Worm (Caenorhabditis elegans) whole organism, mixed stage, embryonic: ENCODE measurements around the gene D2089.3.

Experiments used
- ces-1 ChIP-seq: fragments of 150-350 bp; optimal IDR thresholded peaks from 2 replicates; lab custom pipeline; 2014; ENCODE audit warnings: missing biosample characterization, missing genetic modification reagents, missing genetic modification characterization
- elt-3 ChIP-seq: fragments of 150-350 bp; optimal IDR thresholded peaks from 2 replicates; lab custom pipeline; 2014; ENCODE audit warnings: missing biosample characterization, missing genetic modification characterization
- nhr-12 ChIP-seq: fragments of 150-350 bp; optimal IDR thresholded peaks from 2 replicates; lab custom pipeline; 2014; ENCODE audit warnings: missing biosample characterization, missing genetic modification characterization
- nhr-2 ChIP-seq: fragments of 150-350 bp; optimal IDR thresholded peaks from 2 replicates; lab custom pipeline; 2014; ENCODE audit warnings: missing biosample characterization, missing genetic modification characterization
- nhr-237 ChIP-seq: fragments of 150-350 bp; optimal IDR thresholded peaks from 2 replicates; lab custom pipeline; 2014; ENCODE audit warnings: missing biosample characterization, missing genetic modification characterization
- pha-4 ChIP-seq: fragments of 150-350 bp; optimal IDR thresholded peaks from 2 replicates; lab custom pipeline; 2018; ENCODE audit warnings: missing biosample characterization, missing genetic modification reagents, missing genetic modification characterization

DNA sequence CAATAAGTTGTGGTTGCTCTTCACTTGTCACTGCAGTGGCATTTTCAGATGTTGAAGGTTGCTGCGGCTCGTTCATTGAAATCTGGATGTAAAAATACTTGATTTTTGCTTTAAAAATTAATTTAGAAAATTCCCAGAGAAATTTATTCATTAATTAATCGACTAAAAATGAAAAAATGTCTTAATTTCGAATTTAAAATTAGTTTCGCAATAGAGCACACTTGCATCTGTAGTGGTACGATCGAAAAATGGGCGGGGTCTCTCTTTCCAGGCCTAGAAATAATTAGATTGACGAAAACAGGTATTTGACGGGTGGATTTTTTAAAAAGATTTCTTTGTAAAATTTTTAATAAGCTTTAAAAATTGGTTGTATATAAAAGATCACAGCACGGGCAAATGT is 2.2 kb downstream of the D2089.3 start, which contains the start of gene D2089.8:
- no peak for TF ChIP-seq nhr-2 (tag; lab: Kevin White, UChicago)
- no peak for TF ChIP-seq elt-3 (tag; lab: Kevin White, UChicago)
- TF ChIP-seq ces-1: peak; percentile 43
- TF ChIP-seq pha-4 (tag; lab: Kevin White, UChicago): no peak
- no peak for TF ChIP-seq nhr-12 (tag; lab: Kevin White, UChicago)
- no peak for TF ChIP-seq nhr-237 (tag; lab: Kevin White, UChicago)
